Worm (Caenorhabditis elegans): ENCODE results near the gene his-1.

ce11 chrV:16043686-16044085 is 1.4 kb downstream of the his-1 start:
- no peak for TF ChIP-seq unc-62 (GFP tag; optimal IDR thresholded peaks at IDR 0.05)
- TF ChIP-seq nhr-179 (tag; optimal IDR thresholded peaks at IDR 0.05): no peak
- TF ChIP-seq egl-44 (GFP tag; IDR thresholded peaks at IDR 0.05): no peak
- TF ChIP-seq ets-4 (GFP tag; optimal IDR thresholded peaks at IDR 0.05): no peak
- TF ChIP-seq nhr-90 (tag; optimal IDR thresholded peaks at IDR 0.05): no peak
- TF ChIP-seq K12H6.12 (tag; optimal IDR thresholded peaks at IDR 0.05): no peak
- TF ChIP-seq snpc-1.3 (tag; optimal IDR thresholded peaks at IDR 0.05; ENCODE audit: insufficient read depth): no peak
- no peak for TF ChIP-seq chd-7 (tag; optimal IDR thresholded peaks at IDR 0.05)
- TF ChIP-seq aptf-2 (GFP tag; conservative IDR thresholded peaks at IDR 0.05): no peak
- TF ChIP-seq aptf-3 (GFP tag; IDR thresholded peaks at IDR 0.05): no peak
- TF ChIP-seq ceh-27 (GFP tag; optimal IDR thresholded peaks at IDR 0.05): no peak

All from whole organism, young adult.